Fruit fly (Drosophila melanogaster) whole organism, pupa: ENCODE results near the gene Acsf2.

Source experiments
- CG14655 ChIP-seq: fragments of 200-800 bp; sonication (Bioruptor generic); optimal IDR thresholded peaks from 3 replicates; lab custom pipeline; 2017; ENCODE audit warnings: mild to moderate bottlenecking, missing biosample characterization, missing genetic modification reagents, missing genetic modification characterization
- CG17806 ChIP-seq: fragments of 200-800 bp; sonication (Bioruptor generic); optimal IDR thresholded peaks from 2 replicates; lab custom pipeline; 2018; ENCODE audit warnings: missing biosample characterization, mild to moderate bottlenecking, missing genetic modification characterization, moderate library complexity
- CG34367 ChIP-seq: fragments of 200-800 bp; sonication (Bioruptor generic); optimal IDR thresholded peaks from 2 replicates; lab custom pipeline; 2018; ENCODE audit warnings: missing biosample characterization, mild to moderate bottlenecking, missing genetic modification characterization
- CG8159 ChIP-seq: fragments of 200-800 bp; sonication (Bioruptor generic); optimal IDR thresholded peaks from 3 replicates; lab custom pipeline; 2018; ENCODE audit warnings: missing biosample characterization, mild to moderate bottlenecking, missing genetic modification characterization, moderate library complexity
- EcR ChIP-seq: fragments of 200-800 bp; sonication (Bioruptor generic); optimal IDR thresholded peaks from 3 replicates; lab custom pipeline; 2019; ENCODE audit warnings: missing biosample characterization, missing genetic modification characterization, mild to moderate bottlenecking, moderate library complexity, missing genetic modification reagents
- Snoo ChIP-seq: fragments of 200-800 bp; sonication (Bioruptor generic); optimal IDR thresholded peaks from 3 replicates; lab custom pipeline; 2017; ENCODE audit warnings: missing biosample characterization, mild to moderate bottlenecking, missing genetic modification characterization, inconsistent platforms
- fd96Ca ChIP-seq: fragments of 200-800 bp; sonication (Bioruptor generic); IDR thresholded peaks from 3 replicates; pipeline ENCODE4 v1.3.6; 2022; ENCODE audit warnings: missing biosample characterization, missing genetic modification characterization
- rn ChIP-seq: fragments of 200-800 bp; sonication (Bioruptor generic); IDR thresholded peaks from 2 replicates; pipeline ENCODE4 v1.3.6; 2022; ENCODE audit warnings: missing biosample characterization, missing genetic modification characterization

DNA sequence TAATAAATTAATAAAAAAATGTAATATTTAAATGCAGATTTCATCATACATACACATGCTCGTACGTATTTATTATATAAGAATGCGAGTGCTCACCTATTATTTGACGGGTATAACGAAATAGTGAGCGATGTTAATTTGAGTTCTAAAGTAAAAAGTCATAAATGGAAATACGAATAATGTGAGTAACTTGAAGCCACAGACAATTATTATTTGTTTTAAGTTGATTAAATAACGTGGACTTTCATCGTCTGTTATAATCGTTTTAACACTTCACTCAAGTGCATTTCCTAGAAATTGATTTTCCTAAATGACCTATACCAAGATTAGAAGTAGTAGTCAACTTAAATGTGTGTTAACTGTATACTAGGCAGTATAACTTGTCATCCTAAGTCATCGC is 39.8 kb downstream of the Acsf2 start:
- TF ChIP-seq fd96Ca (GFP tag; lab: Robert Waterston, UW) (no peak), CG34367 (no peak), rn (GFP tag; lab: Robert Waterston, UW) (no peak), CG14655 (peak; percentile 3), EcR (no peak), Snoo (tag; lab: Kevin White, UChicago) (no peak), CG17806 (tag; lab: Kevin White, UChicago) (no peak), CG8159 (tag; lab: Kevin White, UChicago) (peak; percentile 38)
